Fruit fly (Drosophila melanogaster): ENCODE measurements around the gene CG10866.

Gene CG10866

dm6 chr3L:3937806-3938205, at the start of gene CG10866:
Gene CG10866 (minus strand): TSS chr3L:3937992.
- TF ChIP-seq pan (optimal IDR thresholded peaks at IDR 0.05) (no peak), EcR (GFP tag; optimal IDR thresholded peaks at IDR 0.05) (no peak), CG8478 (optimal IDR thresholded peaks at IDR 0.05) (no peak), psq (optimal IDR thresholded peaks at IDR 0.05) (no peak), usp (GFP tag; optimal IDR thresholded peaks at IDR 0.05) (no peak), Dll (optimal IDR thresholded peaks at IDR 0.05) (no peak)

- TF ChIP-seq usp (GFP tag; optimal IDR thresholded peaks at IDR 0.05): no peak
- TF ChIP-seq psq (optimal IDR thresholded peaks at IDR 0.05): no peak
- no peak for TF ChIP-seq Dll (optimal IDR thresholded peaks at IDR 0.05)
- TF ChIP-seq pan (optimal IDR thresholded peaks at IDR 0.05): no peak
- no peak for TF ChIP-seq EcR (GFP tag; optimal IDR thresholded peaks at IDR 0.05)
- no peak for TF ChIP-seq CG8478 (optimal IDR thresholded peaks at IDR 0.05)
Observed at dm6 chr3L:3983466-3983946, 45.7 kb upstream of the CG10866 start, which contains the start of gene scrt. Gene scrt (plus strand): TSS chr3L:3983896.

- TF ChIP-seq EcR (GFP tag; optimal IDR thresholded peaks at IDR 0.05) (no peak), pan (optimal IDR thresholded peaks at IDR 0.05) (no peak), psq (optimal IDR thresholded peaks at IDR 0.05) (no peak), Dll (optimal IDR thresholded peaks at IDR 0.05) (no peak), CG8478 (optimal IDR thresholded peaks at IDR 0.05) (no peak), usp (GFP tag; optimal IDR thresholded peaks at IDR 0.05) (no peak)
Observed at dm6 chr3L:3980027-3980426, 42.2 kb upstream of the CG10866 start.

dm6 chr3L:3978762-3979516, 41.1 kb upstream of the CG10866 start:
- TF ChIP-seq CG8478 (optimal IDR thresholded peaks at IDR 0.05) (no peak), pan (optimal IDR thresholded peaks at IDR 0.05) (no peak), Dll (optimal IDR thresholded peaks at IDR 0.05) (no peak), EcR (GFP tag; optimal IDR thresholded peaks at IDR 0.05) (no peak), psq (optimal IDR thresholded peaks at IDR 0.05) (no peak), usp (GFP tag; optimal IDR thresholded peaks at IDR 0.05) (no peak)

- TF ChIP-seq EcR (GFP tag; optimal IDR thresholded peaks at IDR 0.05) (no peak), psq (optimal IDR thresholded peaks at IDR 0.05) (no peak), CG8478 (optimal IDR thresholded peaks at IDR 0.05) (no peak), pan (optimal IDR thresholded peaks at IDR 0.05) (no peak), Dll (optimal IDR thresholded peaks at IDR 0.05) (no peak), usp (GFP tag; optimal IDR thresholded peaks at IDR 0.05) (no peak)
Observed at dm6 chr3L:3977622-3978355, 40.0 kb upstream of the CG10866 start.

- TF ChIP-seq pan (optimal IDR thresholded peaks at IDR 0.05) (no peak), psq (optimal IDR thresholded peaks at IDR 0.05) (no peak), Dll (optimal IDR thresholded peaks at IDR 0.05) (no peak), CG8478 (optimal IDR thresholded peaks at IDR 0.05) (no peak), usp (GFP tag; optimal IDR thresholded peaks at IDR 0.05) (no peak), EcR (GFP tag; optimal IDR thresholded peaks at IDR 0.05) (no peak)
Observed at dm6 chr3L:3976438-3976837, 38.6 kb upstream of the CG10866 start.

DNA sequence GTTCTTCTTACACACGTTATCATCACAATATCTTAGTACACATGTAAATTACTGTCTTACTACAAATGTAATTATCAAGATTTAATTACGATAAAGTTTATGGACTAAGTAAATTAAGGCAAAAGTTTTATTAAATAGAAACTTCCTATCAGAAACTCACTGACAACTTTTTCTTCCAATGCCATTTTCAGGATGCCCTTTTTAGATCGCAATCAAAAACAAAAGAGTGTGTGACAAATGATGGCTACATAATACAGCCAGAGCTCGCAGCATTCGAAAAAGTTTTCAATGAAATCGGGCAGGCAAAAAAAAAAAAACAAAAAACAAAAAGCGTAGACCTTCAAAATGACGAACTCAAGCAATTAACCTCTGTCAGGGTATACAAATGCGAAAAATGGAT, 34.8 kb upstream of the CG10866 start, which contains the start of gene CG43915:
TSS of gene CG43915 (plus strand) at position 301 of the 400 bp plus-strand sequence.
- no peak for TF ChIP-seq CG8478 (optimal IDR thresholded peaks at IDR 0.05)
- no peak for TF ChIP-seq EcR (GFP tag; optimal IDR thresholded peaks at IDR 0.05)
- TF ChIP-seq pan (optimal IDR thresholded peaks at IDR 0.05): no peak
- no peak for TF ChIP-seq usp (GFP tag; optimal IDR thresholded peaks at IDR 0.05)
- no peak for TF ChIP-seq Dll (optimal IDR thresholded peaks at IDR 0.05)

dm6 chr3L:3970372-3971031, 32.7 kb upstream of the CG10866 start:
- TF ChIP-seq EcR (GFP tag; optimal IDR thresholded peaks at IDR 0.05) (no peak), Dll (optimal IDR thresholded peaks at IDR 0.05) (no peak), CG8478 (optimal IDR thresholded peaks at IDR 0.05) (no peak), usp (GFP tag; optimal IDR thresholded peaks at IDR 0.05) (no peak), pan (optimal IDR thresholded peaks at IDR 0.05) (no peak), psq (optimal IDR thresholded peaks at IDR 0.05) (no peak)

DNA sequence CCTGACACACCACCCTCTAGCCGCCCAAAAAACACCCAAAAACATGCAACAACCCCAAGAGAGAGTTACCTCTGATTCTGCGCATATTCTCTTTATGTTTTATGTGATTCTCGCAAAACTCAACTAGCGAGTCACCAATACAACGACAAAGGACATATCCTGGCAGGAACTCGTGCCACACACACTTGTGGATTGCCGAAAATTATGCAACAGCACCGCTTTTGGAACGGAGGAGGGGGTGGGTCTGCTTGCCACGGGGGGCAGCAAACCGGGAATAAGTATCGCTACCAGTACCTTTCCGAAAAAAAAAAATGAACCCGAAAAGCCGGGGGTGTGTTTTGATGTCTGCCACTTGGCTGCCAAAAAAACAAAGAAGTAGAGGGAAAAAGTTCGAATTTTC, 27.3 kb upstream of the CG10866 start:
- TF ChIP-seq Dll (optimal IDR thresholded peaks at IDR 0.05) (no peak), CG8478 (optimal IDR thresholded peaks at IDR 0.05) (no peak), psq (optimal IDR thresholded peaks at IDR 0.05) (no peak), usp (GFP tag; optimal IDR thresholded peaks at IDR 0.05) (no peak), EcR (GFP tag; optimal IDR thresholded peaks at IDR 0.05) (no peak), pan (optimal IDR thresholded peaks at IDR 0.05) (no peak)

DNA sequence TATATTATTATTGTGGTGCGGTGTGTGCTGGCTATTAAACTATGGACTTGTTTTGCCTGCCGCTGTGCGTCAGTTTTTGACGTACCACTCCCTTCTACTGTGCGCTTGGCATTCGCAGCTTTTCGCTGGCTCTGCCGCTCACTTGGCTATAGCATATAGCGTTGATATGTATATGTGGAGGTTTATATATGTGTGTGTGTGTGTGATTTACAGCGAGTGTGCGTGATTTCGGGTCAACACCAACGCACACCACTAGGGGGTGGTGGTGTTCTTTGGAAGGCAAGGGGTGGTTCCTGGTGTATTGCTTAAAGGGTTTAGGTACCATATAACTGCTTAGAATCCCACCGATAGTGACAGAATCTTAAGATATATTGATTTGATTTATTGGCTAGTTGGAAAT, 26.9 kb upstream of the CG10866 start, which contains the start of gene CG12605:
TSS of gene CG12605 (minus strand) at position 101 of the 400 bp plus-strand sequence.
- TF ChIP-seq pan (optimal IDR thresholded peaks at IDR 0.05) (no peak), psq (optimal IDR thresholded peaks at IDR 0.05) (no peak), EcR (GFP tag; optimal IDR thresholded peaks at IDR 0.05) (no peak), Dll (optimal IDR thresholded peaks at IDR 0.05) (no peak), CG8478 (optimal IDR thresholded peaks at IDR 0.05) (no peak), usp (GFP tag; optimal IDR thresholded peaks at IDR 0.05) (no peak)

DNA sequence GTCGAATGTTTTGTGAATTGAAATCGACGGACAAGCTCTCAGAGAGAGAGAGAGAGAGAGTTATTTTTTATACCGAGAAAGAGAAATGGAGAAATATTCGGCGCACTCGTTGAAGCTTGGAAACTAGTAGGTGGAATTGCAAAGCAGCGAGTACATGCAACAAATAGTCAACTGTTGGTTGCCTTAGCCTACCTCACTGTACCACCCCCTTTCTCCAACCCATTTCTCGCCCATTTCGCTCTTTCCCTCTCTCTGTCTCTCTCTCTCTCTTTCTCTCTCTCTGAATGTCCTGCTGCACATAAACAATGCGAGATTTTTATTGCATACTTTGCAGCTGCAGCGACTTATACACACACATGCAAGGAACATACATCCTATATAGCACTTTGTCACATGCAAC, 26.2 kb upstream of the CG10866 start:
- TF ChIP-seq Dll (optimal IDR thresholded peaks at IDR 0.05): no peak

Data from whole organism.